Fruit fly (Drosophila melanogaster): ENCODE measurements around the gene ush.

The ush gene

dm6 chr2L:430820-431628 lies 45.0 kb upstream of the ush start, which contains the start of gene ex (continued):
- no peak for TF ChIP-seq chn (GFP tag; optimal IDR thresholded peaks at IDR 0.05)
- TF ChIP-seq CG9609 (GFP tag; optimal IDR thresholded peaks at IDR 0.05), result no peak
- TF ChIP-seq CG12659 (GFP tag; optimal IDR thresholded peaks at IDR 0.05), result peak; percentile 57
- peak; percentile 38; the same call in 1 of the 2 replicates for TF ChIP-seq CG42726 (GFP tag; IDR thresholded peaks at IDR 0.05; ENCODE audit: partially characterized antibody)
- TF ChIP-seq cwo (GFP tag; optimal IDR thresholded peaks at IDR 0.05), result peak; percentile 40
- TF ChIP-seq bowl (GFP tag; IDR thresholded peaks at IDR 0.05), result peak; percentile 55; the same call in 1 of the 2 replicates
- TF ChIP-seq da (GFP tag; optimal IDR thresholded peaks at IDR 0.05), result no peak
- peak; percentile 85 for TF ChIP-seq Hmr (GFP tag; optimal IDR thresholded peaks at IDR 0.05)
- no peak for TF ChIP-seq CG11247 (GFP tag; IDR thresholded peaks at IDR 0.05)
- TF ChIP-seq phol (tag; optimal IDR thresholded peaks at IDR 0.05), result no peak
- no peak for TF ChIP-seq Optix (GFP tag; IDR thresholded peaks at IDR 0.05)
- TF ChIP-seq z (GFP tag; IDR thresholded peaks at IDR 0.05), result 0 out of 3 replicates have a peak, but pooled peaks have one; percentile 45
- TF ChIP-seq CG5245 (GFP tag; optimal IDR thresholded peaks at IDR 0.05), result no peak
- peak; percentile 83 for TF ChIP-seq fd64A (GFP tag; optimal IDR thresholded peaks at IDR 0.05)
- no peak; the same call in 2 of the 3 replicates for TF ChIP-seq CG11456 (GFP tag; IDR thresholded peaks at IDR 0.05)
- peak; percentile 44 for TF ChIP-seq CG2116 (GFP tag; optimal IDR thresholded peaks at IDR 0.05)
- TF ChIP-seq otp (GFP tag; IDR thresholded peaks at IDR 0.05), result peak; percentile 16; the same call in 1 of the 3 replicates
- TF ChIP-seq NfI (GFP tag; optimal IDR thresholded peaks at IDR 0.05), result peak; percentile 35
- TF ChIP-seq CG8281 (tag; optimal IDR thresholded peaks at IDR 0.05), result peak; percentile 23
- no peak for TF ChIP-seq Doc3 (GFP tag; IDR thresholded peaks at IDR 0.05; ENCODE audit: partially characterized antibody)
- peak; percentile 35 for TF ChIP-seq YL-1 (GFP tag; optimal IDR thresholded peaks at IDR 0.05)
- TF ChIP-seq Ets65A (GFP tag), result no peak
- TF ChIP-seq CG11085 (GFP tag; IDR thresholded peaks at IDR 0.05), result no peak
- TF ChIP-seq MESR4 (GFP tag; optimal IDR thresholded peaks at IDR 0.05), result no peak
- peak; percentile 7 to 13 for TF ChIP-seq Hr51 (GFP tag; optimal IDR thresholded peaks at IDR 0.05)
- TF ChIP-seq cg (GFP tag; optimal IDR thresholded peaks at IDR 0.05), result peak; percentile 59
- TF ChIP-seq CG14710 (tag; optimal IDR thresholded peaks at IDR 0.05), result peak; percentile 48
- TF ChIP-seq sens (GFP tag), result peak; percentile 92
- no peak for TF ChIP-seq slou (GFP tag; optimal IDR thresholded peaks at IDR 0.05)
- TF ChIP-seq nmo (GFP tag; optimal IDR thresholded peaks at IDR 0.05), result no peak
- TF ChIP-seq nerfin-2 (GFP tag; IDR thresholded peaks at IDR 0.05; ENCODE audit: partially characterized antibody), result no peak
- TF ChIP-seq kni (GFP tag; optimal IDR thresholded peaks at IDR 0.05), result peak; percentile 76
- no peak for TF ChIP-seq inv (GFP tag; IDR thresholded peaks at IDR 0.05; ENCODE audit: partially characterized antibody)
- peak; percentile 92 for TF ChIP-seq CG7987 (GFP tag; optimal IDR thresholded peaks at IDR 0.05)
- TF ChIP-seq sna (GFP tag; IDR thresholded peaks at IDR 0.05; ENCODE audit: partially characterized antibody), result no peak
- no peak for TF ChIP-seq pho (GFP tag; optimal IDR thresholded peaks at IDR 0.05)
- TF ChIP-seq CG6175 (GFP tag; IDR thresholded peaks at IDR 0.05), result no peak
- no peak; the same call in 1 of the 2 replicates for TF ChIP-seq Adf1 (GFP tag; IDR thresholded peaks at IDR 0.05)
- TF ChIP-seq Lim3 (GFP tag; IDR thresholded peaks at IDR 0.05), result no peak
- TF ChIP-seq BEAF-32 (GFP tag; optimal IDR thresholded peaks at IDR 0.05), result no peak
- TF ChIP-seq CG17359 (tag; optimal IDR thresholded peaks at IDR 0.05), result peak; percentile 79
- no peak for TF ChIP-seq Chrac-16 (GFP tag; optimal IDR thresholded peaks at IDR 0.05)
- TF ChIP-seq Mad (GFP tag; optimal IDR thresholded peaks at IDR 0.05), result peak; percentile 19
- TF ChIP-seq CG10267 (tag; optimal IDR thresholded peaks at IDR 0.05), result no peak
- TF ChIP-seq sug (tag; optimal IDR thresholded peaks at IDR 0.05), result peak; percentile 52
- peak; percentile 11 for TF ChIP-seq CG12391 (tag; optimal IDR thresholded peaks at IDR 0.05)
- no peak for TF ChIP-seq dysf (GFP tag; IDR thresholded peaks at IDR 0.05)
- no peak for TF ChIP-seq slp2 (GFP tag; optimal IDR thresholded peaks at IDR 0.05)

Data from whole organism, embryonic.